Fruit fly (Drosophila melanogaster) whole organism, adult: Measurements from ENCODE around the gene Gyc76C.

Source experiments
- CG11617 ChIP-seq: fragments of 200-800 bp; sonication (Bioruptor generic); optimal IDR thresholded peaks from 2 replicates; lab custom pipeline; 2017; ENCODE audit warnings: mild to moderate bottlenecking, missing biosample characterization, missing genetic modification reagents, missing genetic modification characterization
- CG12768 ChIP-seq: fragments of 200-800 bp; sonication (Bioruptor generic); optimal IDR thresholded peaks from 2 replicates; lab custom pipeline; 2017; ENCODE audit warnings: missing biosample characterization, missing genetic modification characterization, mild to moderate bottlenecking, moderate library complexity, missing genetic modification reagents
- CG14711 ChIP-seq: fragments of 200-800 bp; sonication (Bioruptor generic); optimal IDR thresholded peaks from 2 replicates; lab custom pipeline; 2018; ENCODE audit warnings: missing biosample characterization, mild to moderate bottlenecking, missing genetic modification characterization, moderate library complexity
- CG1620 ChIP-seq: fragments of 200-800 bp; sonication (Bioruptor generic); optimal IDR thresholded peaks from 2 replicates; lab custom pipeline; 2016; ENCODE audit warnings: missing biosample characterization, missing genetic modification characterization
- CG33017 ChIP-seq: fragments of 200-800 bp; sonication (Bioruptor generic); optimal IDR thresholded peaks from 2 replicates; lab custom pipeline; 2018; ENCODE audit warnings: missing biosample characterization, mild to moderate bottlenecking, missing genetic modification characterization, moderate library complexity
- CG5204 ChIP-seq: fragments of 200-800 bp; sonication (Bioruptor generic); optimal IDR thresholded peaks from 2 replicates; lab custom pipeline; 2016; ENCODE audit warnings: missing biosample characterization, missing genetic modification characterization
- CG7045 ChIP-seq: fragments of 200-800 bp; sonication (Bioruptor generic); optimal IDR thresholded peaks from 2 replicates; lab custom pipeline; 2017; ENCODE audit warnings: missing biosample characterization, mild to moderate bottlenecking, missing genetic modification characterization
- CG7101 ChIP-seq: fragments of 200-800 bp; sonication (Bioruptor generic); optimal IDR thresholded peaks from 2 replicates; lab custom pipeline; 2018; ENCODE audit warnings: missing biosample characterization, mild to moderate bottlenecking, missing genetic modification characterization, moderate library complexity
- Clk ChIP-seq: fragments of 200-800 bp; sonication (Bioruptor generic); optimal IDR thresholded peaks from 2 replicates; lab custom pipeline; 2017; ENCODE audit warnings: missing biosample characterization, missing genetic modification characterization
- Crg-1 ChIP-seq: fragments of 200-800 bp; sonication (Bioruptor generic); optimal IDR thresholded peaks from 2 replicates; lab custom pipeline; 2016; ENCODE audit warnings: missing biosample characterization, missing genetic modification characterization
- Hr96 ChIP-seq: fragments of 200-800 bp; sonication (Bioruptor generic); optimal IDR thresholded peaks from 2 replicates; lab custom pipeline; 2016; ENCODE audit warnings: missing biosample characterization, missing genetic modification characterization
- Mnt ChIP-seq: fragments of 200-800 bp; sonication (Bioruptor generic); optimal IDR thresholded peaks from 2 replicates; lab custom pipeline; 2016; ENCODE audit warnings: missing biosample characterization, mild to moderate bottlenecking, missing genetic modification characterization
- bab1 ChIP-seq: fragments of 200-800 bp; sonication (Bioruptor generic); optimal IDR thresholded peaks from 3 replicates; lab custom pipeline; 2019; ENCODE audit warnings: missing biosample characterization, mild to moderate bottlenecking, missing genetic modification characterization, moderate library complexity
- cic ChIP-seq: fragments of 200-800 bp; sonication (Bioruptor generic); optimal IDR thresholded peaks from 2 replicates; lab custom pipeline; 2017; ENCODE audit warnings: missing biosample characterization, mild to moderate bottlenecking, missing genetic modification characterization, moderate library complexity
- cnc ChIP-seq, 2 experiments: fragments of >200 bp; optimal IDR thresholded peaks; 2 replicates each; lab custom pipeline; 2017
- kay ChIP-seq: fragments of 200-800 bp; sonication (Bioruptor generic); peaks from one replicate; lab custom pipeline; 2016; ENCODE audit warnings: missing biosample characterization, missing genetic modification characterization, borderline replicate concordance
- ovo ChIP-seq: fragments of 200-800 bp; sonication (Bioruptor generic); optimal IDR thresholded peaks from 2 replicates; lab custom pipeline; 2016; ENCODE audit warnings: missing biosample characterization, missing genetic modification characterization
- pad ChIP-seq: fragments of 200-800 bp; sonication (Bioruptor generic); optimal IDR thresholded peaks from 3 replicates; lab custom pipeline; 2017; ENCODE audit warnings: missing biosample characterization, missing genetic modification characterization, mild to moderate bottlenecking, moderate library complexity, missing genetic modification reagents
- tj ChIP-seq: fragments of 200-800 bp; sonication (Bioruptor generic); optimal IDR thresholded peaks from 3 replicates; lab custom pipeline; 2017; ENCODE audit warnings: missing biosample characterization, mild to moderate bottlenecking, missing genetic modification characterization, moderate library complexity
- toe ChIP-seq: fragments of 200-800 bp; sonication (Bioruptor generic); optimal IDR thresholded peaks from 2 replicates; lab custom pipeline; 2016; ENCODE audit warnings: missing biosample characterization, missing genetic modification characterization

The Gyc76C gene

dm6 chr3L:19815472-19816150, 22.2 kb upstream of the Gyc76C start, which contains the start of gene cyc:
Gene cyc (minus strand): TSS chr3L:19815938.
- TF ChIP-seq Clk (GFP tag; lab: Kevin White, UChicago) (no peak), Mnt (peak; percentile 60), cic (GFP tag; lab: Kevin White, UChicago) (peak; percentile 75), CG7101 (peak; percentile 44), bab1 (peak; percentile 53), CG7045 (GFP tag; lab: Kevin White, UChicago) (peak; percentile 10), CG33017 (peak; percentile 57), CG1620 (GFP tag; lab: Kevin White, UChicago) (no peak), pad (GFP tag; lab: Kevin White, UChicago) (peak; percentile 27), Crg-1 (GFP tag; lab: Kevin White, UChicago) (no peak), CG11617 (GFP tag; lab: Kevin White, UChicago) (peak; percentile 54), tj (GFP tag; lab: Kevin White, UChicago) (peak; percentile 55), toe (GFP tag; lab: Kevin White, UChicago) (no peak), CG5204 (no peak), ovo (GFP tag; lab: Kevin White, UChicago) (peak; percentile 71), CG12768 (peak; percentile 74)

dm6 chr3L:19813075-19813903, 19.9 kb upstream of the Gyc76C start, which contains the start of gene Cyp305a1:
Gene Cyp305a1 (minus strand): TSS chr3L:19813339.
- TF ChIP-seq toe (GFP tag; lab: Kevin White, UChicago) (no peak), CG1620 (GFP tag; lab: Kevin White, UChicago) (no peak), CG7101 (no peak), cnc (optimal IDR thresholded peaks at IDR 0.05; lab: Kevin White, UChicago) (no peak), CG11617 (GFP tag; lab: Kevin White, UChicago) (no peak), bab1 (peak; percentile 37), tj (GFP tag; lab: Kevin White, UChicago) (peak; percentile 48), CG14711 (tag; lab: Kevin White, UChicago) (no peak), CG12768 (peak; percentile 3), Crg-1 (GFP tag; lab: Kevin White, UChicago) (no peak), CG7045 (GFP tag; lab: Kevin White, UChicago) (no peak), Hr96 (GFP tag; lab: Kevin White, UChicago) (no peak), CG33017 (no peak), CG5204 (no peak), Mnt (peak; percentile 6)

DNA sequence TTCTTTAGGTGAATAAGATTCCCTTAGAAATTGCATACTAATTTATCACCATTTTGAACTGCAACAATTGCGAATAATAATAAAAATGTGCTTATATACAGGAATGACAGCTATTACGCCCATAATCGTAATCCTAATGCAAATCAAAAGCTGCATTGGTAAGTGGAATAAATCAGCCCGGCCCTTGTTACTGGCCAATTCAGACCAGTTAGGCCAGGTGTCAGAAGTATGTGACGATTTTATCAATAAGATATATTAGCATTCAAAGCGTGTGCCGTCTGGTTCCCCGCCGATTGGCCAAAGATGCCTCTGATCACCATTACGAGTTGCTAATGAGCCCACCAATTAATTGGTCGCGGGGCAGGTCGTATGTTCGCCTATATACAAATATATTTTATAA, 19.1 kb upstream of the Gyc76C start:
- TF ChIP-seq cic (GFP tag; lab: Kevin White, UChicago), result no peak

- TF ChIP-seq Crg-1 (GFP tag; lab: Kevin White, UChicago), result no peak
- TF ChIP-seq bab1, result no peak
- TF ChIP-seq CG1620 (GFP tag; lab: Kevin White, UChicago), result no peak
- no peak for TF ChIP-seq ovo (GFP tag; lab: Kevin White, UChicago)
- no peak for TF ChIP-seq CG14711 (tag; lab: Kevin White, UChicago)
- no peak for TF ChIP-seq Mnt
- TF ChIP-seq CG7045 (GFP tag; lab: Kevin White, UChicago), result no peak
- no peak for TF ChIP-seq CG33017
- no peak for TF ChIP-seq pad (GFP tag; lab: Kevin White, UChicago)
- TF ChIP-seq CG5204, result no peak
- no peak for TF ChIP-seq cic (GFP tag; lab: Kevin White, UChicago)
- TF ChIP-seq cnc (optimal IDR thresholded peaks at IDR 0.05; lab: Kevin White, UChicago), result no peak
- TF ChIP-seq CG11617 (GFP tag; lab: Kevin White, UChicago), result no peak
- no peak for TF ChIP-seq Clk (GFP tag; lab: Kevin White, UChicago)
- no peak for TF ChIP-seq Hr96 (GFP tag; lab: Kevin White, UChicago)
- TF ChIP-seq kay (GFP tag; lab: Kevin White, UChicago), result no peak
- TF ChIP-seq toe (GFP tag; lab: Kevin White, UChicago), result no peak
- TF ChIP-seq CG7101, result no peak
- TF ChIP-seq tj (GFP tag; lab: Kevin White, UChicago), result no peak
Measured at dm6 chr3L:19807521-19807920, 14.2 kb upstream of the Gyc76C start.

DNA sequence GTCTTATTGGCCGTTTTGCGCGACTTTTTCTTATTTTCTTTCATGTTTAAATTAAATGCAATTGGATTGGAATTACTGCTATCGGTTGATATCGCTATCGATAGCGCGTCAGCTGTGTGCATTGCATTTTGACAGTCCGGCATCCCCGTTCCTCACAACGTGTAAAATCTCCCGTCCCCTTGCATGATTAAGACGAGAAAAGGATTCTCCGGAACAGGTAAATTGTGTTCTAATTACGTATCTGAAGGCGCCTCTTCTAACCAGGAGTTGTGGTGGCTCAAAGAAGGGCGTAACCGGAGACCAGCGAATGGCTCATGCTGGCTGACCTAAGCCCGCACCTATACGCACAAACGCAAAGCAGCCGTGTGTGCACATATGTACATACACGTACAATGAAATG, 13.7 kb upstream of the Gyc76C start, which contains the start of the genes CG14104 and Kap-alpha1:
TSS of gene CG14104 (minus strand) at position 97 of the 400 bp plus-strand sequence.
TSS of gene Kap-alpha1 (plus strand) at position 130 of the 400 bp plus-strand sequence.
- no peak for TF ChIP-seq CG14711 (tag; lab: Kevin White, UChicago)
- peak; percentile 26 for TF ChIP-seq Crg-1 (GFP tag; lab: Kevin White, UChicago)
- TF ChIP-seq Mnt, result peak; percentile 76
- TF ChIP-seq CG7101, result no peak
- TF ChIP-seq cnc (optimal IDR thresholded peaks at IDR 0.05; lab: Kevin White, UChicago), result no peak
- TF ChIP-seq CG1620 (GFP tag; lab: Kevin White, UChicago), result no peak
- no peak for TF ChIP-seq CG12768
- peak; percentile 7 for TF ChIP-seq CG11617 (GFP tag; lab: Kevin White, UChicago)
- peak; percentile 9 for TF ChIP-seq bab1
- peak; percentile 8 for TF ChIP-seq cic (GFP tag; lab: Kevin White, UChicago)
- peak; percentile 42 for TF ChIP-seq tj (GFP tag; lab: Kevin White, UChicago)
- TF ChIP-seq toe (GFP tag; lab: Kevin White, UChicago), result no peak
- TF ChIP-seq Hr96 (GFP tag; lab: Kevin White, UChicago), result no peak
